Worm (Caenorhabditis elegans) whole organism, L1 larva: Measurements from ENCODE around the gene vha-8.

ENCODE experiments used
- C16A3.4 ChIP-seq: fragments of 150-350 bp; optimal IDR thresholded peaks from 2 replicates; lab custom pipeline; 2014; ENCODE audit warnings: missing biosample characterization, missing genetic modification characterization
- F16B12.6 ChIP-seq: fragments of 150-350 bp; optimal IDR thresholded peaks from 2 replicates; lab custom pipeline; 2014; ENCODE audit warnings: missing biosample characterization, missing genetic modification characterization
- aha-1 ChIP-seq: fragments of 150-350 bp; optimal IDR thresholded peaks from 2 replicates; lab custom pipeline; 2014; ENCODE audit warnings: missing biosample characterization, missing genetic modification characterization
- alr-1 ChIP-seq: fragments of 200-800 bp; sonication (Bioruptor generic); optimal IDR thresholded peaks from 2 replicates; lab custom pipeline; 2018; ENCODE audit warnings: borderline replicate concordance, mild to moderate bottlenecking, missing genetic modification characterization, missing compliant biosample characterization
- blmp-1 ChIP-seq: fragments of 150-350 bp; optimal IDR thresholded peaks from 2 replicates; lab custom pipeline; 2014; ENCODE audit warnings: missing biosample characterization, missing genetic modification characterization
- ceh-63 ChIP-seq: fragments of 200-800 bp; sonication (Bioruptor generic); optimal IDR thresholded peaks from 2 replicates; lab custom pipeline; 2018; ENCODE audit warnings: mild to moderate bottlenecking, missing genetic modification characterization, missing compliant biosample characterization
- ceh-8 ChIP-seq: fragments of 200-800 bp; sonication (Bioruptor generic); optimal IDR thresholded peaks from 2 replicates; lab custom pipeline; 2018; ENCODE audit warnings: mild to moderate bottlenecking, missing genetic modification characterization, moderate library complexity, missing compliant biosample characterization
- ceh-90 ChIP-seq: sonication (generic microtip); optimal IDR thresholded peaks from 2 replicates; lab custom pipeline; 2016; ENCODE audit warnings: missing genetic modification characterization, missing compliant biosample characterization
- ces-1 ChIP-seq: fragments of 150-350 bp; optimal IDR thresholded peaks from 2 replicates; lab custom pipeline; 2014; ENCODE audit warnings: missing biosample characterization, missing genetic modification reagents, missing genetic modification characterization
- dsc-1 ChIP-seq: sonication (generic microtip); optimal IDR thresholded peaks from 2 replicates; lab custom pipeline; 2016; ENCODE audit warnings: mild to moderate bottlenecking, missing genetic modification characterization, missing compliant biosample characterization
- efl-1 ChIP-seq, 4 experiments: fragments of 150-350 bp; optimal IDR thresholded peaks in 3 of 4; peaks in 1 of 4; 1 replicate in 1 of 4; 2 replicates in 3 of 4; lab custom pipeline; 2014; ENCODE audit warnings: missing biosample characterization in 2 of 4, missing genetic modification characterization in 2 of 4, missing genetic modification reagents in 2 of 4
- egl-13 ChIP-seq: sonication (generic microtip); optimal IDR thresholded peaks from 2 replicates; lab custom pipeline; 2016; ENCODE audit warnings: missing genotype, missing genetic modification reagents, missing genetic modification characterization, missing compliant biosample characterization
- egl-27 ChIP-seq, 2 experiments: fragments of 150-350 bp in 1 of 2; sonication (generic microtip); optimal IDR thresholded peaks; 3 replicates each; lab custom pipeline; 2017 to 2018; ENCODE audit warnings: missing biosample characterization in 2 of 2, missing genetic modification characterization in 2 of 2, missing genetic modification reagents in 2 of 2
- elt-2 ChIP-seq: sonication (generic microtip); optimal IDR thresholded peaks from 2 replicates; lab custom pipeline; 2016; ENCODE audit warnings: missing genetic modification characterization, mild to moderate bottlenecking, inconsistent platforms, missing compliant biosample characterization, missing genetic modification reagents
- elt-3 ChIP-seq, 6 experiments: fragments of 150-350 bp in 1 of 6; sonication (generic microtip); optimal IDR thresholded peaks; 2 replicates each; lab custom pipeline; 2017 to 2018; ENCODE audit warnings: missing biosample characterization in 6 of 6, missing genetic modification characterization in 6 of 6, inconsistent platforms in 1 of 6
- ets-5 ChIP-seq: fragments of 200-800 bp; sonication (Bioruptor generic); IDR thresholded peaks from 2 replicates; pipeline ENCODE4 v1.3.6; 2022; ENCODE audit warnings: missing genetic modification characterization, missing compliant biosample characterization
- fkh-4 ChIP-seq: sonication (generic microtip); optimal IDR thresholded peaks from 2 replicates; lab custom pipeline; 2016; ENCODE audit warnings: missing compliant biosample characterization, missing genetic modification characterization, borderline replicate concordance
- fos-1 ChIP-seq: fragments of 150-350 bp; optimal IDR thresholded peaks from 2 replicates; lab custom pipeline; 2014; ENCODE audit warnings: missing biosample characterization, missing genetic modification characterization
- hpl-2 ChIP-seq: fragments of 150-350 bp; optimal IDR thresholded peaks from 2 replicates; lab custom pipeline; 2014; ENCODE audit warnings: missing biosample characterization, missing genetic modification reagents, missing genetic modification characterization
- irx-1 ChIP-seq: sonication (generic microtip); optimal IDR thresholded peaks from 2 replicates; lab custom pipeline; 2016; ENCODE audit warnings: missing genetic modification characterization, missing compliant biosample characterization
- lin-13 ChIP-seq: fragments of 150-350 bp; optimal IDR thresholded peaks from 2 replicates; lab custom pipeline; 2014; ENCODE audit warnings: missing biosample characterization, missing genetic modification reagents, missing genetic modification characterization
- lin-14 ChIP-seq: fragments of 200-800 bp; sonication (Bioruptor generic); optimal IDR thresholded peaks from 2 replicates; lab custom pipeline; 2018; ENCODE audit warnings: mild to moderate bottlenecking, missing genetic modification characterization, moderate library complexity, missing compliant biosample characterization
- lin-35 ChIP-seq, 2 experiments: fragments of 150-350 bp; optimal IDR thresholded peaks; 2 replicates each; lab custom pipeline; 2014; ENCODE audit warnings: missing biosample characterization in 2 of 2, missing genetic modification characterization in 2 of 2, missing genetic modification reagents in 2 of 2
- lin-39 ChIP-seq: fragments of 150-350 bp; optimal IDR thresholded peaks from 2 replicates; lab custom pipeline; 2014; ENCODE audit warnings: missing biosample characterization, missing genetic modification reagents, missing genetic modification characterization
- lir-3 ChIP-seq: sonication (generic microtip); optimal IDR thresholded peaks from 2 replicates; lab custom pipeline; 2016; ENCODE audit warnings: mild to moderate bottlenecking, missing genetic modification characterization, moderate library complexity, missing compliant biosample characterization; ENCODE audit not compliant: poor library complexity
- lsy-2 ChIP-seq, 2 experiments: fragments of 150-350 bp; optimal IDR thresholded peaks; 2 replicates each; lab custom pipeline; 2014; ENCODE audit warnings: missing biosample characterization in 2 of 2, missing genetic modification characterization in 2 of 2
- mab-9 ChIP-seq: fragments of 200-800 bp; sonication (Bioruptor generic); IDR thresholded peaks from 2 replicates; pipeline ENCODE4 v1.3.6; 2022; ENCODE audit warnings: missing genetic modification reagents, missing genetic modification characterization, missing compliant biosample characterization
- mdl-1 ChIP-seq, 2 experiments: fragments of 150-350 bp; optimal IDR thresholded peaks; 2 replicates each; lab custom pipeline; 2014 to 2017; ENCODE audit warnings: missing biosample characterization in 2 of 2, missing genetic modification characterization in 2 of 2, inconsistent platforms in 1 of 2
- mef-2 ChIP-seq: fragments of 150-350 bp; optimal IDR thresholded peaks from 2 replicates; lab custom pipeline; 2014; ENCODE audit warnings: missing biosample characterization, missing genetic modification characterization
- nhr-12 ChIP-seq: sonication (generic microtip); optimal IDR thresholded peaks from 2 replicates; lab custom pipeline; 2017; ENCODE audit warnings: missing biosample characterization, missing genetic modification characterization
- nhr-19 ChIP-seq: fragments of 200-800 bp; sonication (Bioruptor generic); conservative IDR thresholded peaks from 2 replicates; pipeline ENCODE4 v1.3.6; 2022; ENCODE audit warnings: missing genetic modification characterization, missing compliant biosample characterization
- nhr-20 ChIP-seq: sonication (generic microtip); optimal IDR thresholded peaks from 2 replicates; lab custom pipeline; 2016; ENCODE audit warnings: mild to moderate bottlenecking, missing genetic modification characterization, missing compliant biosample characterization
- nhr-28 ChIP-seq: fragments of 150-350 bp; optimal IDR thresholded peaks from 2 replicates; lab custom pipeline; 2014; ENCODE audit warnings: missing biosample characterization, missing genetic modification characterization
- nhr-47 ChIP-seq: sonication (generic microtip); optimal IDR thresholded peaks from 2 replicates; lab custom pipeline; 2016; ENCODE audit warnings: mild to moderate bottlenecking, missing genetic modification characterization, moderate library complexity, missing compliant biosample characterization
- nhr-71 ChIP-seq: sonication (generic microtip); optimal IDR thresholded peaks from 2 replicates; lab custom pipeline; 2016; ENCODE audit warnings: mild to moderate bottlenecking, missing genetic modification characterization, moderate library complexity, missing compliant biosample characterization
- nhr-85 ChIP-seq: sonication (generic microtip); peaks from one replicate; lab custom pipeline; 2016; ENCODE audit warnings: missing genetic modification characterization, inconsistent platforms, missing compliant biosample characterization
- nhr-90 ChIP-seq: sonication (generic microtip); optimal IDR thresholded peaks from 2 replicates; lab custom pipeline; 2016; ENCODE audit warnings: mild to moderate bottlenecking, missing genetic modification characterization, missing compliant biosample characterization; ENCODE audit not compliant: poor library complexity
- pqm-1 ChIP-seq: sonication (generic microtip); optimal IDR thresholded peaks from 3 replicates; lab custom pipeline; 2017; ENCODE audit warnings: missing biosample characterization, missing genetic modification characterization
- rnt-1 ChIP-seq: sonication (generic microtip); optimal IDR thresholded peaks from 2 replicates; lab custom pipeline; 2016; ENCODE audit warnings: mild to moderate bottlenecking, missing genetic modification characterization, moderate library complexity, missing compliant biosample characterization
- skn-1 ChIP-seq: fragments of 150-350 bp; optimal IDR thresholded peaks from 2 replicates; lab custom pipeline; 2014; ENCODE audit warnings: missing biosample characterization, missing genetic modification characterization
- snpc-4 ChIP-seq: fragments of 150-350 bp; optimal IDR thresholded peaks from 2 replicates; lab custom pipeline; 2014; ENCODE audit warnings: missing biosample characterization, missing genetic modification characterization
- snu-23 ChIP-seq: sonication (generic microtip); optimal IDR thresholded peaks from 2 replicates; lab custom pipeline; 2016; ENCODE audit warnings: missing genetic modification characterization, missing compliant biosample characterization
- sptf-1 ChIP-seq: fragments of 150-350 bp; optimal IDR thresholded peaks from 2 replicates; lab custom pipeline; 2014; ENCODE audit warnings: missing biosample characterization, missing genetic modification characterization
- tbx-2 ChIP-seq: sonication (generic microtip); optimal IDR thresholded peaks from 2 replicates; lab custom pipeline; 2016; ENCODE audit warnings: missing genetic modification characterization, missing compliant biosample characterization
- unc-130 ChIP-seq: fragments of 150-350 bp; optimal IDR thresholded peaks from 2 replicates; lab custom pipeline; 2017; ENCODE audit warnings: missing biosample characterization, missing genetic modification characterization, inconsistent platforms
- unc-30 ChIP-seq: sonication (generic microtip); optimal IDR thresholded peaks from 2 replicates; lab custom pipeline; 2017; ENCODE audit warnings: missing biosample characterization, missing genetic modification characterization
- unc-62 ChIP-seq: fragments of 150-350 bp; optimal IDR thresholded peaks from 2 replicates; lab custom pipeline; 2014; ENCODE audit warnings: missing biosample characterization, missing genetic modification reagents, missing genetic modification characterization
- unc-98 ChIP-seq: fragments of 200-800 bp; sonication (Bioruptor generic); IDR thresholded peaks from 2 replicates; pipeline ENCODE4 v1.3.6; 2022; ENCODE audit warnings: missing genetic modification characterization, missing compliant biosample characterization
- ztf-11 ChIP-seq, 2 experiments: sonication (generic microtip); optimal IDR thresholded peaks; 2 replicates each; lab custom pipeline; 2016 to 2017; ENCODE audit warnings: missing genetic modification characterization in 2 of 2, missing biosample characterization in 1 of 2, missing compliant biosample characterization in 1 of 2
- ztf-4 ChIP-seq: fragments of 150-350 bp; optimal IDR thresholded peaks from 2 replicates; lab custom pipeline; 2014; ENCODE audit warnings: missing biosample characterization, missing genetic modification characterization

Gene vha-8

DNA sequence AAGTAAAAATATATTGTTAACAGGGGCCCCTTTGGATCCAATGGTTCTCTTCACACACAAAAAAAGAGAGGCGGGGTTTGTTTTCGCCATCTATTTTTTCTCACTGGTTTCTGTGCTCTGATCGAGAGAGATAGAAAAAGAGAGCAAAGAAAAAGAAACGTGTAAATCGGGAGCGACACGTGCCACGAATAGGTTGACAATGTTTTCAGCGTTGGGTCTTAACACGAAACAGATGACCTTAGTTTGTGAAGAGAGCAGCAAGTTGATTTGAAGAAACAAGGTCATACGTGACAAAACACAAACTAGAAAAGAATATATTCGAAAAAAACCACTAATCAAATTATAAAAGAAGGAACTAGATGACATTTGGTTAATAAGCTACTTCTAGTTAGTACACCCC is 42.4 kb upstream of the vha-8 start, which contains the start of gene lin-45:
Gene lin-45, minus strand, starts transcription at position 82 of the 400 bp plus-strand sequence.
- peak; percentile 8 for TF ChIP-seq snu-23 (GFP tag; lab: Kevin White, UChicago)
- TF ChIP-seq lin-14: peak; percentile 54
- peak; percentile 14 for TF ChIP-seq ceh-8 (GFP tag; lab: Kevin White, UChicago)
- peak in 1 of 2 experiments; percentile 12 for TF ChIP-seq lsy-2 (tag; optimal IDR thresholded peaks at IDR 0.05; lab: Kevin White, UChicago)
- no peak for TF ChIP-seq ztf-11 (tag; optimal IDR thresholded peaks at IDR 0.05; lab: Kevin White, UChicago)
- TF ChIP-seq lin-35 (GFP tag; optimal IDR thresholded peaks at IDR 0.05; lab: Kevin White, UChicago): no peak
- TF ChIP-seq elt-3 (tag; optimal IDR thresholded peaks at IDR 0.05; lab: Kevin White, UChicago): no peak
- peak; percentile 55 for TF ChIP-seq nhr-71
- peak; percentile 24; the same call in 1 of the 2 replicates for TF ChIP-seq nhr-19 (GFP tag; lab: Robert Waterston, UW)
- peak in 1 of 2 experiments; percentile 43 for TF ChIP-seq mdl-1 (tag; optimal IDR thresholded peaks at IDR 0.05; lab: Kevin White, UChicago)
- TF ChIP-seq ets-5 (GFP tag; lab: Robert Waterston, UW): no peak
- TF ChIP-seq dsc-1 (tag; lab: Kevin White, UChicago): peak; percentile 92
- TF ChIP-seq rnt-1: peak; percentile 42
- peak; percentile 31 for TF ChIP-seq unc-130 (tag; lab: Kevin White, UChicago)
- TF ChIP-seq fkh-4 (tag; lab: Kevin White, UChicago): peak; percentile 82
- no peak for TF ChIP-seq lin-13
- TF ChIP-seq nhr-85: no peak

DNA sequence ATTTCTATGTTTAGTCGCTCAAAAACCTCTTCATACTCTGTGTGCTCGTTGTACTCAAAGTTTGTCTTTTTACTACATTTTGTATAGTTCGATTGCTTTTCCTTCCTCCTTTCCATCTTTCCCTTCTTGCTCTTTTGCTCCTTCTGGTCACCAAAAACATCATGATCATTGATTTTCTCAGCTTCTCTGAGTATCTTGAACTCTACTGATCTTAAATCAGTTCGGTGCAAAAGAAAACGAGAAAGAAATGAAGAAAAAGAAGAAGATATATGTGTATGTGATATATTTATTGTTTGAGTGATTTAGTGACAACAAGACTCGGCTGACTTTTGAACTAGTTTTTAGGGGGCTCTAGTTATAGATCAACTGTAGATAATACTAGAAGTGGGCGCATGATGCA is 40.8 kb upstream of the vha-8 start:
- TF ChIP-seq F16B12.6 (tag; lab: Kevin White, UChicago): no peak
- no peak for TF ChIP-seq fos-1 (tag; lab: Kevin White, UChicago)
- TF ChIP-seq sptf-1: no peak
- peak; percentile 58 for TF ChIP-seq rnt-1
- no peak for TF ChIP-seq lin-39 (tag; lab: Kevin White, UChicago)
- TF ChIP-seq nhr-12 (tag; lab: Kevin White, UChicago): no peak
- TF ChIP-seq nhr-71: peak; percentile 68
- TF ChIP-seq egl-27 (tag; optimal IDR thresholded peaks at IDR 0.05; lab: Kevin White, UChicago): no peak
- no peak for TF ChIP-seq blmp-1
- no peak for TF ChIP-seq egl-13 (tag; lab: Kevin White, UChicago)
- no peak for TF ChIP-seq snpc-4 (tag; lab: Kevin White, UChicago)
- TF ChIP-seq dsc-1 (tag; lab: Kevin White, UChicago): peak; percentile 16
- TF ChIP-seq pqm-1 (tag; lab: Kevin White, UChicago): no peak
- no peak for TF ChIP-seq irx-1 (tag; lab: Kevin White, UChicago)
- TF ChIP-seq elt-2 (tag; lab: Kevin White, UChicago): no peak
- TF ChIP-seq skn-1 (tag; lab: Kevin White, UChicago): no peak
- no peak for TF ChIP-seq ztf-4 (tag; lab: Kevin White, UChicago)
- peak in 1 of 2 experiments; percentile 22 for TF ChIP-seq lsy-2 (tag; optimal IDR thresholded peaks at IDR 0.05; lab: Kevin White, UChicago)
- TF ChIP-seq alr-1 (tag; lab: Kevin White, UChicago): no peak
- TF ChIP-seq nhr-20 (tag; lab: Kevin White, UChicago): peak; percentile 6
- TF ChIP-seq C16A3.4 (tag; lab: Kevin White, UChicago): no peak
- no peak for TF ChIP-seq mdl-1 (tag; optimal IDR thresholded peaks at IDR 0.05; lab: Kevin White, UChicago)
- no peak for TF ChIP-seq nhr-47 (tag; lab: Kevin White, UChicago)
- TF ChIP-seq efl-1 (optimal IDR thresholded peaks at IDR 0.05; lab: Kevin White, UChicago): no peak
- no peak for TF ChIP-seq efl-1 (GFP tag; optimal IDR thresholded peaks at IDR 0.05 in 1 of 2; lab: Kevin White, UChicago)
- no peak for TF ChIP-seq nhr-28 (tag; lab: Kevin White, UChicago)
- TF ChIP-seq lin-14: peak; percentile 55
- TF ChIP-seq ceh-90: no peak
- TF ChIP-seq ces-1 (GFP tag; lab: Kevin White, UChicago): no peak
- no peak for TF ChIP-seq mef-2
- peak; percentile 22 for TF ChIP-seq snu-23 (GFP tag; lab: Kevin White, UChicago)
- no peak for TF ChIP-seq aha-1 (tag; lab: Kevin White, UChicago)
- TF ChIP-seq unc-30: no peak
- TF ChIP-seq hpl-2 (GFP tag; lab: Kevin White, UChicago): no peak
- TF ChIP-seq mab-9 (GFP tag; lab: Robert Waterston, UW): no peak
- no peak for TF ChIP-seq unc-62
- TF ChIP-seq tbx-2: no peak
- TF ChIP-seq nhr-19 (GFP tag; lab: Robert Waterston, UW): 0 out of 2 replicates have a peak, but pooled peaks have one; percentile 25
- TF ChIP-seq unc-98 (GFP tag; lab: Robert Waterston, UW): no peak
- TF ChIP-seq ceh-63 (GFP tag; lab: Kevin White, UChicago): no peak
- no peak for TF ChIP-seq nhr-90 (tag; lab: Kevin White, UChicago)
- TF ChIP-seq lir-3 (tag; lab: Kevin White, UChicago): no peak
